Worm (Caenorhabditis elegans) whole organism, midembryonic: ENCODE measurements around the gene R07G3.7.

Experiments
- T22C8.4 ChIP-seq: fragments of 200-800 bp; sonication (Bioruptor generic); IDR thresholded peaks from 2 replicates; pipeline ENCODE4 v1.3.6; 2022; ENCODE audit warnings: missing genetic modification characterization, missing compliant biosample characterization
- flt-1 ChIP-seq: fragments of 200-800 bp; sonication (Bioruptor generic); IDR thresholded peaks from 2 replicates; pipeline ENCODE4 v1.3.6; 2022; ENCODE audit warnings: missing genetic modification characterization, missing compliant biosample characterization
- klf-2 ChIP-seq: fragments of 200-800 bp; sonication (Bioruptor generic); conservative IDR thresholded peaks from 2 replicates; pipeline ENCODE4 v1.3.6; 2022; ENCODE audit warnings: missing genetic modification reagents, missing genetic modification characterization, missing compliant biosample characterization
- med-1 ChIP-seq: sonication (generic microtip); optimal IDR thresholded peaks from 2 replicates; lab custom pipeline; 2017; ENCODE audit warnings: missing genetic modification characterization, mild to moderate bottlenecking, missing compliant biosample characterization, antibody characterized with exemption, missing genetic modification reagents; ENCODE audit not compliant: insufficient read depth
- ref-1 ChIP-seq: fragments of 200-800 bp; sonication (Bioruptor generic); conservative IDR thresholded peaks from 2 replicates; pipeline ENCODE4 v1.3.6; 2022; ENCODE audit warnings: missing genetic modification reagents, missing genetic modification characterization, missing compliant biosample characterization
- tab-1 ChIP-seq: fragments of 200-800 bp; sonication (Bioruptor generic); IDR thresholded peaks from 2 replicates; pipeline ENCODE4 v1.3.6; 2022; ENCODE audit warnings: missing genetic modification characterization, missing compliant biosample characterization
- ztf-29 ChIP-seq: fragments of 200-800 bp; sonication (Bioruptor generic); IDR thresholded peaks from 2 replicates; pipeline ENCODE4 v1.3.6; 2022; ENCODE audit warnings: missing genetic modification reagents, missing genetic modification characterization, missing compliant biosample characterization

ce11 chrII:7574143-7574542 is 39.4 kb downstream of the R07G3.7 start, which contains the start of gene F35D2.2:
- TF ChIP-seq tab-1 (GFP tag; lab: Robert Waterston, UW) (no peak), med-1 (no peak), T22C8.4 (GFP tag; lab: Robert Waterston, UW) (no peak), flt-1 (no peak), ref-1 (GFP tag; lab: Robert Waterston, UW) (no peak), klf-2 (GFP tag; lab: Robert Waterston, UW) (no peak), ztf-29 (GFP tag; lab: Robert Waterston, UW) (no peak)
